Worm (Caenorhabditis elegans) whole organism, L4/young adult: Measurements from ENCODE around the gene fbxb-9.
A peak's percentile ranks its signal among the peaks of the same experiment; 100 is the strongest.
"Not testable (repeated sequence)": the region's sequence is repeated elsewhere in the genome, so short reads cannot be mapped to it uniquely, and the experiment has no call there.

Source experiments
- W03F9.2 ChIP-seq: fragments of 150-350 bp; optimal IDR thresholded peaks from 2 replicates; lab custom pipeline; 2014; ENCODE audit warnings: missing biosample characterization, missing genetic modification characterization
- dao-5 ChIP-seq: sonication (generic microtip); optimal IDR thresholded peaks from 2 replicates; lab custom pipeline; 2016; ENCODE audit warnings: missing genotype, missing genetic modification characterization, moderate library complexity, missing compliant biosample characterization
- him-1 ChIP-seq: sonication (generic microtip); optimal IDR thresholded peaks from 2 replicates; lab custom pipeline; 2016; ENCODE audit warnings: missing genotype, missing genetic modification reagents, missing genetic modification characterization, missing compliant biosample characterization

The fbxb-9 gene

ce11 chrIV:11162451-11162850 is at the start of gene fbxb-9:
Gene fbxb-9 (minus strand): TSS chrIV:11162551.
- no peak for TF ChIP-seq dao-5 (tag; lab: Kevin White, UChicago)
- TF ChIP-seq W03F9.2 = no peak
- TF ChIP-seq him-1 (tag; lab: Kevin White, UChicago) = no peak

ce11 chrIV:11211547-11211946 is 49.2 kb upstream of the fbxb-9 start:
- TF ChIP-seq him-1 (tag; lab: Kevin White, UChicago) = no peak
- TF ChIP-seq W03F9.2 = no peak
- no peak for TF ChIP-seq dao-5 (tag; lab: Kevin White, UChicago)

- TF ChIP-seq W03F9.2 = no peak
- no peak for TF ChIP-seq him-1 (tag; lab: Kevin White, UChicago)
- TF ChIP-seq dao-5 (tag; lab: Kevin White, UChicago) = no peak
Observed at ce11 chrIV:11210781-11211256, 48.5 kb upstream of the fbxb-9 start, which contains the start of gene adk-1. Gene adk-1 (minus strand): TSS chrIV:11210831.

DNA sequence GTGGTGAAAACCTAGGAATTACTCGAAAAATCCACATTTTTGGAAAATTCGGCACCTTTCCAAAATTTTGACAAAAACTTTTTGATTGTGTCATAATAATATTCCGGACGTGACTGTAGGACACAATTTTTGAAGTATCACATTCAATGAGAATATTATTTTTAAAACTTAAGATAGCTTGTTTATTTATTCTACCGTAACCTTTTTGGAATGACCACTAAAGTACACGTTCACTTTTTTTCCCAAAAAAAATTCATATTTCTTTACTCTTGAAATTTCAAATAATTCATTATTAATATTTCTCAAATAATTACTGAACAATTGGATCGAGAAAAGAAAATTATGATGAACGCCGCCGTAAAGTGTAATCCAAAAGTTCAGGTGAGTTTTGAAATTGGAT is 44.8 kb upstream of the fbxb-9 start, which contains the start of gene R07H5.9:
Gene R07H5.9 (plus strand): TSS at position 301 of the 400 bp plus-strand sequence.
- TF ChIP-seq him-1 (tag; lab: Kevin White, UChicago) = no peak
- no peak for TF ChIP-seq W03F9.2
- no peak for TF ChIP-seq dao-5 (tag; lab: Kevin White, UChicago)

ce11 chrIV:11202389-11202788 is 40.0 kb upstream of the fbxb-9 start, which contains the start of gene R07H5.11:
Gene R07H5.11 (plus strand): TSS chrIV:11202768.
- TF ChIP-seq dao-5 (tag; lab: Kevin White, UChicago); him-1 (tag; lab: Kevin White, UChicago); W03F9.2: not testable (repeated sequence)

DNA sequence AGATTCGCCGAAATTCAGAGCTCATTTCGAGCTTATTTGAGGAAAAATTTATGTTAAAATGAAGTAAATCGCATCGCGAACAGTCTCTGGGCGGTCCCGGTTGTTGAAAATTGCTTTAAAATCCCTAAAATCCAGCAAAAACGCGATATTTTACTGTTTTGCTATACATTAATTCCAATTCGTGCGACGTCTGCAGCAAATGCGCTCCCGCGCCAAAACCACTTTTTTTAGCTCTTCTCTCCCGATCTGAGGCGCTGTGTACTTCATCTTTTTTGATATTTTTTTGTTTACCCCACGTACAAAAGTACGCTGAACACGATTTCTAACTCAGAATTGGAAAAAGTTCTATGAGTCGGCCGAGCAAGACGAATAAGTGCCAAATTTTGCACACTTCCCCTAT is 36.6 kb upstream of the fbxb-9 start, which contains the start of gene R07H5.16:
Gene R07H5.16 (plus strand): TSS at position 348 of the 400 bp plus-strand sequence.
- TF ChIP-seq W03F9.2; him-1 (tag; lab: Kevin White, UChicago); dao-5 (tag; lab: Kevin White, UChicago): not testable (repeated sequence)

- no peak for TF ChIP-seq dao-5 (tag; lab: Kevin White, UChicago)
- TF ChIP-seq W03F9.2 = no peak
- no peak for TF ChIP-seq him-1 (tag; lab: Kevin White, UChicago)
Observed at ce11 chrIV:11189411-11189810, 27.1 kb upstream of the fbxb-9 start, which contains the start of gene fbxb-79. Gene fbxb-79 (minus strand): TSS chrIV:11189511.

ce11 chrIV:11186729-11187128 is 24.4 kb upstream of the fbxb-9 start, which contains the start of gene sdz-27:
Gene sdz-27 (plus strand): TSS chrIV:11187029.
- TF ChIP-seq him-1 (tag; lab: Kevin White, UChicago) (no peak), dao-5 (tag; lab: Kevin White, UChicago) (no peak), W03F9.2 (no peak)

DNA sequence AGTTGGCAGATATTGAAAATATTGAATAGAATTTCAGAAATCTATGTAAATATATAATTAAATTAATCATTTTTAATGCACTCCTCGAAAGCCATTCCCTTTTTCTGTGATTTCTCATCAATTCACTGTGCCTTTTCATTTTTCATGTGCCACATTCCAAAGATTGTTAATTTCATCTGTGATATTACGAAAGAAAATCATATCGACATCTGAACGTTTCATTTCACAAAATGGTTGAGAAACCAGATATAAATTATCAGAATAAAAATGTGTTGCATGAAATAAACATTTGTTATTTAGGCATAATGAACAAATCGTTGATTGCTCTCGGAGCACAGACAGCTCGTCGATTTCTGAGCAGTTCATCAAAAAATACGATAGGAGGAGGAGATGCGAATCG is 21.6 kb upstream of the fbxb-9 start, which contains the start of gene nuaf-3:
Gene nuaf-3 (plus strand): TSS at position 301 of the 400 bp plus-strand sequence.
- TF ChIP-seq him-1 (tag; lab: Kevin White, UChicago) (no peak), dao-5 (tag; lab: Kevin White, UChicago) (no peak), W03F9.2 (no peak)

DNA sequence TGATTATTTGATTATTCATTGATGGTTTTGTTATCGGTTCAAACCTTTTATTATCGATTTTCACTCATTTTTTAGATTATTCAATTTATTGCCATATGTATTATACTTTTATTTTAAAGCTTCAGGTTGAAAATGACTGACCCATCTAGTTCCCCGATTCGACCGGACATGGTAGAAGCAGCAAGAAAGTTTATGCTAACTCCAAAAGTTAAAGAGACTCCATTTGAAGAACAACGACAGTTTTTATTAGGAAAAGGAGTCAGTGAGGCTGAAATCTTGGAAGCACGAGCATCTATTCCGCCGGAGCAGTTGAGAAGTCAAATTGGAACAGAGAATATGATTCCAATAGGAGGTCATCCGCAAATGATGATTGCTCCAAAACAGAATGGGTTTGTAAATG is 20.7 kb upstream of the fbxb-9 start, which contains the start of gene prx-14:
Gene prx-14 (plus strand): TSS at position 120 of the 400 bp plus-strand sequence.
- no peak for TF ChIP-seq W03F9.2
- TF ChIP-seq dao-5 (tag; lab: Kevin White, UChicago) = no peak
- TF ChIP-seq him-1 (tag; lab: Kevin White, UChicago) = no peak

DNA sequence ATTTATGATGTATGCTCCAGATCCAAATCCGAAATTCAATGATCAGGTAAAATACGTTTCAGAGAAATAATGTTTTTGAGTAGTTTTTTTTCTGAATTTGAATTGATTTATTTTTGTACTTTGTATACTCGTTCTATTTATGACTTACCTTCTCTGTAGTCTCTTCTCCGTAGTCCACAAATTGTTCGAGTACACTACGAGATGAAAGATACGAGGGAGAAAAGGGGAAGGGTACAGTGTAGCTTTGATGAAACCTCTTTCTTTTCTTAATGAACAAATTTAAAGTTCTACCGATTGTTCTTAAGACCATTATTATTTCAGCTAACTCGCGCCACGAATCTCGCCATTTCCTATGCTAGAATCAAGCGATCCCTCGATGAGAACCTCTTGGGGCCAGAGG is 17.7 kb upstream of the fbxb-9 start:
- TF ChIP-seq dao-5 (tag; lab: Kevin White, UChicago) (no peak), him-1 (tag; lab: Kevin White, UChicago) (no peak), W03F9.2 (no peak)

DNA sequence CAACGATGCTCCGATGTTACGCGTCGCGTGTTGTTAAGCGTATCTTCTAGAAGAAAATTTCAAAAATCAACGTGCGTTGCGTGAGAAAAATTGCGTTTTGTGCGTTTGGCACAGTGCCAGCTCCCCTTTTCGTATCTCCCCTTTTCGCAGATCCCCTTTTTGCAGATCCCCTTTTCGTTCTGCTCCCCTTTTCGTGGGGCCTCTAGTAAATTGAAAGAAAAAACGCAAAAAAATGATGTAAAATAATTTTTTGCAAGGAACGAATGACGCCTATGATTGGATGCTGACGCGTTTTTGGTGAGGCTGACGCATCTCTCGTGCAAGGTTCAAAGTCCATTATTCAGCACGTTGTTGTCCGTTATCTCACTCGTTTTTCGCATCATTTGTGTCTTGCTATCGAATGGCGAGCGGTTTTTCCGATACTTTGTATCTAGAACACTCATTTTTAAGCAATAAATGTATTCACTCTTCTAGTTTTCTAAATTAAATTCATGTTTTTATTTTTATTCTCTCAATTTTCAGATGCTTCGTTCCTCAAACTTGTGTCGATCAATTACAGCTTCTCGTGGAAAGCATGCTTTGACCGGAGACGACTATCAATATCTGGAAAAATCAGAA is 16.9 kb upstream of the fbxb-9 start, which contains the start of gene cpt-2:
Gene cpt-2 (plus strand): TSS at position 523 of the 618 bp plus-strand sequence.
- peak; percentile 25 for TF ChIP-seq him-1 (tag; lab: Kevin White, UChicago)
- TF ChIP-seq W03F9.2 = peak; percentile 77

DNA sequence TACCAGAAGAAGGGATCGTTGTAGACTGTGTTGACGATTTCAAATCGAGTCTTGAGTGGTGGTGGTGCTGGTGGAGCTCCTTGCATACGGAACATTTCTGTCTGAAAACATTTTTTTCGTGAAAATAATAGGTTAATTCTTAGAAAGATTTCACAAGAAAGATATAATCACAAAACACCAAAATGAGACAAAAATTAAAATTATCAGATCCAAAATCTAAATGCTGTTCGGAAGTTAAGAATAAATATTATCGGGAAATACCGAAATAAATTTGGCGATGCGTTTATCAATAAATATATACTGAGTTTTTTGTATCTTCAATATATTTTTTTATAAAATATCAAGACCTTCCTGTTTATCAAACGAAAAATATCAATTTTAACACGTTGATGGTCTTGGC is 16.1 kb upstream of the fbxb-9 start, which contains the start of gene C08F8.9:
Gene C08F8.9 (minus strand): TSS at position 101 of the 400 bp plus-strand sequence.
- TF ChIP-seq him-1 (tag; lab: Kevin White, UChicago) (no peak), W03F9.2 (no peak), dao-5 (tag; lab: Kevin White, UChicago) (no peak)

DNA sequence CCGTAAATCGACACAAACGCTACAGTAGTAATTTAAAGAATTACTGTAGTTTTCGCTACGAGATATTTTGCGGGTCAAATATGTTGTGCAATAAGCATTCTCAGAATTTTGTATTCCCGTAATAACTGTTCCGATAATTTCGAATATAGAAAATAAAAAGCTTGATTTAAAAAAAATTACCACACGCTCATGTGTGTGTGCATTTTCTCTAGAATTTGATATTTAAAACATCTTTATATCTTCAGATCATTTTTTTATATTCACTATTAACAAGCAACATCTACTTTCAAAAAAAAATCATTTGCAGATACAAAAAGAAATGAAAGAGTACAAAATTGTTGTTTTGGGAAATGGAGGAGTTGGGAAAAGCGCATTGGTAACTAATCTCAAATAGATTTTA is 14.6 kb upstream of the fbxb-9 start, which contains the start of gene rap-3:
Gene rap-3 (plus strand): TSS at position 301 of the 400 bp plus-strand sequence.
- TF ChIP-seq dao-5 (tag; lab: Kevin White, UChicago) = no peak
- TF ChIP-seq W03F9.2 = no peak
- TF ChIP-seq him-1 (tag; lab: Kevin White, UChicago) = no peak
